Worm (Caenorhabditis elegans): ENCODE measurements around the gene T24F1.4.
A peak's percentile ranks its signal among the peaks of the same experiment; 100 is the strongest.

- TF ChIP-seq ama-1 (optimal IDR thresholded peaks at IDR 0.05) = no peak
- TF ChIP-seq F13C5.2 (tag; optimal IDR thresholded peaks at IDR 0.05) = peak; percentile 4
- TF ChIP-seq aly-1 (tag; optimal IDR thresholded peaks at IDR 0.05) = no peak
- no peak for TF ChIP-seq B0310.2 (tag; optimal IDR thresholded peaks at IDR 0.05)
- TF ChIP-seq flt-1 (GFP tag; IDR thresholded peaks at IDR 0.05) = no peak
- no peak for TF ChIP-seq hmbx-1 (tag; optimal IDR thresholded peaks at IDR 0.05)
- TF ChIP-seq tra-4 (tag; optimal IDR thresholded peaks at IDR 0.05) = no peak
Observed at ce11 chrII:11293433-11293832, 20.6 kb downstream of the T24F1.4 start, which contains the start of gene C47G2.4.
